Fruit fly (Drosophila melanogaster): ENCODE measurements around the gene PGRP-SB2.

Gene PGRP-SB2

dm6 chr3L:16768001-16768652 is 41.8 kb downstream of the PGRP-SB2 start (continued):
- peak; percentile 25 for TF ChIP-seq CG4820 (GFP tag; optimal IDR thresholded peaks at IDR 0.05)
- peak; percentile 78 for TF ChIP-seq Xrp1 (GFP tag; IDR thresholded peaks at IDR 0.05)
- no peak for TF ChIP-seq unc-4 (GFP tag; IDR thresholded peaks at IDR 0.05; ENCODE audit: partially characterized antibody)
- TF ChIP-seq en (GFP tag; optimal IDR thresholded peaks at IDR 0.05): no peak
- TF ChIP-seq p53 (GFP tag; optimal IDR thresholded peaks at IDR 0.05): no peak
- TF ChIP-seq ase (GFP tag; IDR thresholded peaks at IDR 0.05): no peak
- peak; percentile 35; the same call in 2 of the 3 replicates for TF ChIP-seq B-H1 (GFP tag; IDR thresholded peaks at IDR 0.05)
- TF ChIP-seq grau (tag; optimal IDR thresholded peaks at IDR 0.05): peak; percentile 28
- TF ChIP-seq trh (GFP tag; optimal IDR thresholded peaks at IDR 0.05): no peak
- peak; percentile 66 for TF ChIP-seq phol (tag; optimal IDR thresholded peaks at IDR 0.05)
- TF ChIP-seq ato (GFP tag; IDR thresholded peaks at IDR 0.05; ENCODE audit: partially characterized antibody): no peak
- TF ChIP-seq CG9437 (GFP tag; optimal IDR thresholded peaks at IDR 0.05): no peak
- no peak for TF ChIP-seq eyg (GFP tag; optimal IDR thresholded peaks at IDR 0.05)
- no peak for TF ChIP-seq Adf1 (GFP tag; IDR thresholded peaks at IDR 0.05)
- TF ChIP-seq Mrtf (GFP tag; IDR thresholded peaks at IDR 0.05): 0 out of 3 replicates have a peak, but pooled peaks have one; percentile 43
- peak; percentile 31 for TF ChIP-seq CG7271 (tag; optimal IDR thresholded peaks at IDR 0.05)
- TF ChIP-seq CG6254 (GFP tag; optimal IDR thresholded peaks at IDR 0.05): peak; percentile 32
- TF ChIP-seq Dip3 (GFP tag; optimal IDR thresholded peaks at IDR 0.05): no peak
- TF ChIP-seq CHES-1-like (GFP tag; optimal IDR thresholded peaks at IDR 0.05): no peak
- TF ChIP-seq Poxn (GFP tag; IDR thresholded peaks at IDR 0.05): no peak
- peak; percentile 34 for TF ChIP-seq Sox102F (GFP tag; optimal IDR thresholded peaks at IDR 0.05)
- peak; percentile 32; the same call in 1 of the 4 replicates for TF ChIP-seq Gug (GFP tag; IDR thresholded peaks at IDR 0.05)
- no peak for TF ChIP-seq CG9797 (GFP tag; optimal IDR thresholded peaks at IDR 0.05)
- no peak for TF ChIP-seq CG8359 (GFP tag; optimal IDR thresholded peaks at IDR 0.05; ENCODE audit: borderline replicate concordance)
- TF ChIP-seq Myb (GFP tag; optimal IDR thresholded peaks at IDR 0.05): no peak
- TF ChIP-seq scrt (GFP tag; optimal IDR thresholded peaks at IDR 0.05): no peak
- no peak for TF ChIP-seq CG18764 (GFP tag; optimal IDR thresholded peaks at IDR 0.05)
- no peak for TF ChIP-seq CG7372 (GFP tag; IDR thresholded peaks at IDR 0.05)
- no peak for TF ChIP-seq C15 (GFP tag; IDR thresholded peaks at IDR 0.05)
- TF ChIP-seq az2 (GFP tag; optimal IDR thresholded peaks at IDR 0.05): peak; percentile 40
- TF ChIP-seq rib (GFP tag; IDR thresholded peaks at IDR 0.05): 0 out of 2 replicates have a peak, but pooled peaks have one; percentile 24
- no peak for TF ChIP-seq da (GFP tag; optimal IDR thresholded peaks at IDR 0.05)
- TF ChIP-seq CG17328 (GFP tag; IDR thresholded peaks at IDR 0.05): peak; percentile 54
- no peak for TF ChIP-seq jing (GFP tag; optimal IDR thresholded peaks at IDR 0.05)
- no peak for TF ChIP-seq Bteb2 (GFP tag; optimal IDR thresholded peaks at IDR 0.05)
- no peak for TF ChIP-seq MESR4 (GFP tag; optimal IDR thresholded peaks at IDR 0.05)
- no peak for TF ChIP-seq fd64A (GFP tag; optimal IDR thresholded peaks at IDR 0.05)
- no peak for TF ChIP-seq inv (GFP tag; IDR thresholded peaks at IDR 0.05; ENCODE audit: partially characterized antibody)
- TF ChIP-seq esg (GFP tag; conservative IDR thresholded peaks at IDR 0.05): 0 out of 2 replicates have a peak, but pooled peaks have one; percentile 10
- no peak for TF ChIP-seq repo (GFP tag; optimal IDR thresholded peaks at IDR 0.05)
- TF ChIP-seq pb (GFP tag; optimal IDR thresholded peaks at IDR 0.05): no peak
- TF ChIP-seq HLHmδ (GFP tag; optimal IDR thresholded peaks at IDR 0.05): no peak
- TF ChIP-seq CG7839 (tag; optimal IDR thresholded peaks at IDR 0.05): peak; percentile 42
- TF ChIP-seq CG6765 (GFP tag; optimal IDR thresholded peaks at IDR 0.05): no peak
